Worm (Caenorhabditis elegans): ENCODE results near the gene ikke-1.

ce11 chrIII:9001899-9002298 is 48.6 kb downstream of the ikke-1 start, which contains the start of gene rpn-6.2:
- TF ChIP-seq unc-130 (GFP tag; optimal IDR thresholded peaks at IDR 0.05), result no peak
- no peak for TF ChIP-seq lir-3 (tag; optimal IDR thresholded peaks at IDR 0.05)
- no peak for TF ChIP-seq nhr-111 (GFP tag; optimal IDR thresholded peaks at IDR 0.05)
- no peak for TF ChIP-seq ZK546.5 (tag; optimal IDR thresholded peaks at IDR 0.05)
- TF ChIP-seq mxl-3 (GFP tag; optimal IDR thresholded peaks at IDR 0.05), result no peak
- TF ChIP-seq dmd-9 (GFP tag; IDR thresholded peaks at IDR 0.05), result no peak
- no peak for TF ChIP-seq lin-39 (tag; optimal IDR thresholded peaks at IDR 0.05)
- no peak for TF ChIP-seq hlh-11 (tag; optimal IDR thresholded peaks at IDR 0.05)
- no peak for TF ChIP-seq snpc-1.2 (GFP tag; IDR thresholded peaks at IDR 0.05)

Data from whole organism, L4 larva.